Worm (Caenorhabditis elegans): ENCODE data around the gene nspd-5.

The nspd-5 gene

ce11 chrII:4904277-4904676, 44.1 kb upstream of the nspd-5 start (continued):
- no peak for TF ChIP-seq ztf-25 (GFP tag; IDR thresholded peaks at IDR 0.05)
- peak; percentile 82 for TF ChIP-seq madf-6 (GFP tag; IDR thresholded peaks at IDR 0.05)
- no peak for TF ChIP-seq hmg-20 (GFP tag; IDR thresholded peaks at IDR 0.05)
- peak; percentile 80 for TF ChIP-seq F23B12.7 (tag; optimal IDR thresholded peaks at IDR 0.05; ENCODE audit: insufficient read depth)
- peak; percentile 17 for TF ChIP-seq ztf-18 (tag; optimal IDR thresholded peaks at IDR 0.05)
- TF ChIP-seq athp-1 (tag; optimal IDR thresholded peaks at IDR 0.05), result no peak
- no peak for TF ChIP-seq ceh-40 (GFP tag; IDR thresholded peaks at IDR 0.05)
- peak; percentile 94 for TF ChIP-seq hmg-1.2 (GFP tag; IDR thresholded peaks at IDR 0.05)
- no peak for TF ChIP-seq B0019.2 (GFP tag; conservative IDR thresholded peaks at IDR 0.05)
- TF ChIP-seq lsy-27 (tag; optimal IDR thresholded peaks at IDR 0.05; ENCODE audit: borderline replicate concordance, insufficient read depth), result peak; percentile 60
- TF ChIP-seq dox-1 (GFP tag; IDR thresholded peaks at IDR 0.05), result peak; percentile 73
- no peak; the same call in 1 of the 2 replicates for TF ChIP-seq zfh-2 (GFP tag; conservative IDR thresholded peaks at IDR 0.05)
- peak; percentile 26 for TF ChIP-seq xnd-1 (tag; optimal IDR thresholded peaks at IDR 0.05)
- TF ChIP-seq egl-18 (GFP tag; IDR thresholded peaks at IDR 0.05), result no peak
- no peak for TF ChIP-seq rec-8 (tag; optimal IDR thresholded peaks at IDR 0.05)
- TF ChIP-seq unc-62 (GFP tag; optimal IDR thresholded peaks at IDR 0.05), result peak; percentile 29
- peak; percentile 7 for TF ChIP-seq K12H6.12 (tag; optimal IDR thresholded peaks at IDR 0.05)
- TF ChIP-seq akir-1 (GFP tag; optimal IDR thresholded peaks at IDR 0.05), result no peak
- TF ChIP-seq D2030.7 (GFP tag; IDR thresholded peaks at IDR 0.05), result peak; percentile 69
- 0 out of 2 replicates have a peak, but pooled peaks have one; percentile 10 for TF ChIP-seq lir-1 (GFP tag; conservative IDR thresholded peaks at IDR 0.05)
- TF ChIP-seq ceh-27 (GFP tag; optimal IDR thresholded peaks at IDR 0.05), result peak; percentile 32
- TF ChIP-seq snpc-3.4 (tag; optimal IDR thresholded peaks at IDR 0.05), result peak; percentile 60
- no peak for TF ChIP-seq ama-1 (optimal IDR thresholded peaks at IDR 0.05)
- no peak for TF ChIP-seq ama-1 (GFP tag; optimal IDR thresholded peaks at IDR 0.05)
- peak; percentile 58 for TF ChIP-seq ZK185.1 (tag; optimal IDR thresholded peaks at IDR 0.05; ENCODE audit: poor library complexity, severe bottlenecking)
- TF ChIP-seq sea-2 (GFP tag; IDR thresholded peaks at IDR 0.05), result no peak
- peak; percentile 64 for TF ChIP-seq ekl-4 (GFP tag; IDR thresholded peaks at IDR 0.05)
- TF ChIP-seq pbrm-1 (GFP tag; IDR thresholded peaks at IDR 0.05), result peak; percentile 67; the same call in 1 of the 2 replicates
- no peak for TF ChIP-seq mxl-1 (tag; optimal IDR thresholded peaks at IDR 0.05)
- peak; percentile 68 for TF ChIP-seq lin-54 (GFP tag; optimal IDR thresholded peaks at IDR 0.05)
- TF ChIP-seq snpc-1.3 (tag; optimal IDR thresholded peaks at IDR 0.05; ENCODE audit: insufficient read depth), result peak; percentile 58
- TF ChIP-seq bed-1 (GFP tag; IDR thresholded peaks at IDR 0.05), result no peak
- peak; percentile 24 for TF ChIP-seq lin-40 (tag; optimal IDR thresholded peaks at IDR 0.05)
- peak; percentile 77 for TF ChIP-seq lsl-1 (GFP tag; optimal IDR thresholded peaks at IDR 0.05)
- TF ChIP-seq let-526 (GFP tag; IDR thresholded peaks at IDR 0.05), result peak; percentile 32; the same call in 1 of the 2 replicates
- no peak for TF ChIP-seq F22D6.2 (tag; optimal IDR thresholded peaks at IDR 0.05)
- TF ChIP-seq attf-5 (GFP tag; optimal IDR thresholded peaks at IDR 0.05), result peak; percentile 40
- TF ChIP-seq madf-3 (GFP tag; IDR thresholded peaks at IDR 0.05), result peak; percentile 29; the same call in 1 of the 2 replicates
- peak; percentile 96 for TF ChIP-seq hsf-1 (GFP tag; IDR thresholded peaks at IDR 0.05)
- TF ChIP-seq snpc-1.1 (tag; optimal IDR thresholded peaks at IDR 0.05; ENCODE audit: insufficient read depth), result peak; percentile 52
- TF ChIP-seq him-1 (tag; optimal IDR thresholded peaks at IDR 0.05), result no peak
- 0 out of 2 replicates have a peak, but pooled peaks have one; percentile 60 for TF ChIP-seq Y95B8A.8 (GFP tag; IDR thresholded peaks at IDR 0.05)
- peak; percentile 31 for TF ChIP-seq dpl-1 (GFP tag; optimal IDR thresholded peaks at IDR 0.05)
- no peak for TF ChIP-seq mel-28 (tag; optimal IDR thresholded peaks at IDR 0.05; ENCODE audit: borderline replicate concordance)
- no peak for TF ChIP-seq hrde-1 (tag; optimal IDR thresholded peaks at IDR 0.05; ENCODE audit: borderline replicate concordance)
- peak; percentile 69 for TF ChIP-seq efl-1 (GFP tag; optimal IDR thresholded peaks at IDR 0.05)
- no peak for TF ChIP-seq gei-17 (GFP tag; optimal IDR thresholded peaks at IDR 0.05)
